Worm (Caenorhabditis elegans) whole organism, L4/young adult: ENCODE data around the gene srxa-1.

Experiments
- W03F9.2 ChIP-seq: fragments of 150-350 bp; optimal IDR thresholded peaks from 2 replicates; lab custom pipeline; 2014; ENCODE audit warnings: missing biosample characterization, missing genetic modification characterization
- dao-5 ChIP-seq: sonication (generic microtip); optimal IDR thresholded peaks from 2 replicates; lab custom pipeline; 2016; ENCODE audit warnings: missing genotype, missing genetic modification characterization, moderate library complexity, missing compliant biosample characterization
- him-1 ChIP-seq: sonication (generic microtip); optimal IDR thresholded peaks from 2 replicates; lab custom pipeline; 2016; ENCODE audit warnings: missing genotype, missing genetic modification reagents, missing genetic modification characterization, missing compliant biosample characterization

DNA sequence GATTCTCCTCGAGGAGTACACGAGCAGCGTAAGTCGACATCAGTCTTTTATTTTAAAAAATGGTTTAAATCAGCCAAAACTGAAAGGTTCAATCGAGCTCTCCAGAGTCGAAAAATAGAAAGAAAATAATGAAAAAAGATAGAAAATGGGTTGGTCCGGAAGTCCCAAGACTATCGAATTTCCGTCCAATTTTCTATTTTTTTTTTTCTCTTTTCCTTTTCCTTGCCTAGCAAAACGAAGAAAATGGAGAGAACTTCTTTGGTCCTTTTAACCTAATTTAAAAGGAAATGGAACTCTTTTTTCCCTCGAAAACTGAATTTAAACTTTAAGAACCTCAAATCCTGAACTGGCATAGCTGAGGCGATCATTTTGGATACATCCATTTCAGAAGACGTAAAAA lies 7.5 kb downstream of the srxa-1 start:
- TF ChIP-seq him-1 (tag; lab: Kevin White, UChicago) = no peak
- TF ChIP-seq dao-5 = no peak
- TF ChIP-seq W03F9.2 (tag; lab: Kevin White, UChicago) = no peak
